Fruit fly (Drosophila melanogaster) whole organism, prepupa: Measurements from ENCODE around the gene CG13306.
A peak's percentile ranks its signal among the peaks of the same experiment; 100 is the strongest.

Source experiments
- Blimp-1 ChIP-seq: fragments of 200-800 bp; sonication (Bioruptor generic); optimal IDR thresholded peaks from 3 replicates; lab custom pipeline; 2017; ENCODE audit warnings: missing biosample characterization, missing genetic modification characterization, mild to moderate bottlenecking, moderate library complexity, missing genetic modification reagents
- CG10669 ChIP-seq: fragments of 200-800 bp; sonication (Bioruptor generic); optimal IDR thresholded peaks from 3 replicates; lab custom pipeline; 2018; ENCODE audit warnings: missing biosample characterization, mild to moderate bottlenecking, missing genetic modification characterization, moderate library complexity
- CG11762 ChIP-seq: fragments of 200-800 bp; sonication (Bioruptor generic); optimal IDR thresholded peaks from 3 replicates; lab custom pipeline; 2016; ENCODE audit warnings: missing biosample characterization, missing genetic modification characterization; ENCODE audit not compliant: insufficient read depth
- CG11902 ChIP-seq: fragments of 200-800 bp; sonication (Bioruptor generic); optimal IDR thresholded peaks from 3 replicates; lab custom pipeline; 2016; ENCODE audit warnings: missing biosample characterization, missing genetic modification characterization
- CG1621 ChIP-seq: fragments of 200-800 bp; sonication (Bioruptor generic); optimal IDR thresholded peaks from 3 replicates; lab custom pipeline; 2018; ENCODE audit warnings: missing biosample characterization, mild to moderate bottlenecking, missing genetic modification characterization
- CG31627 ChIP-seq: fragments of 200-800 bp; sonication (Bioruptor generic); optimal IDR thresholded peaks from 3 replicates; lab custom pipeline; 2016; ENCODE audit warnings: missing biosample characterization, missing genetic modification characterization
- CG3919 ChIP-seq: fragments of 200-800 bp; sonication (Bioruptor generic); optimal IDR thresholded peaks from 3 replicates; lab custom pipeline; 2016; ENCODE audit warnings: missing biosample characterization, missing genetic modification characterization
- CG4318 ChIP-seq: fragments of 200-800 bp; sonication (Bioruptor generic); optimal IDR thresholded peaks from 3 replicates; lab custom pipeline; 2017; ENCODE audit warnings: missing biosample characterization, mild to moderate bottlenecking, missing genetic modification characterization
- CG6163 ChIP-seq: fragments of 200-800 bp; sonication (Bioruptor generic); IDR thresholded peaks from 3 replicates; pipeline ENCODE4 v1.3.6; 2022; ENCODE audit warnings: missing biosample characterization, missing genetic modification characterization
- CG6276 ChIP-seq: fragments of 200-800 bp; sonication (Bioruptor generic); optimal IDR thresholded peaks from 2 replicates; lab custom pipeline; 2017; ENCODE audit warnings: missing biosample characterization, mild to moderate bottlenecking, missing genetic modification characterization
- CG6854 ChIP-seq: fragments of 200-800 bp; sonication (Bioruptor generic); optimal IDR thresholded peaks from 2 replicates; lab custom pipeline; 2017; ENCODE audit warnings: missing biosample characterization, mild to moderate bottlenecking, missing genetic modification characterization
- CG9139 ChIP-seq: fragments of 200-800 bp; sonication (Bioruptor generic); optimal IDR thresholded peaks from 3 replicates; lab custom pipeline; 2017; ENCODE audit warnings: missing biosample characterization, mild to moderate bottlenecking, missing genetic modification characterization
- Eip78C ChIP-seq: fragments of 200-800 bp; sonication (Bioruptor generic); peaks from one replicate; lab custom pipeline; 2016; ENCODE audit warnings: missing biosample characterization, missing genetic modification characterization
- Ets21C ChIP-seq: fragments of 200-800 bp; sonication (Bioruptor generic); optimal IDR thresholded peaks from 3 replicates; lab custom pipeline; 2016; ENCODE audit warnings: missing biosample characterization, missing genetic modification characterization
- Hr39 ChIP-seq: fragments of 200-800 bp; sonication (Bioruptor generic); optimal IDR thresholded peaks from 2 replicates; lab custom pipeline; 2016; ENCODE audit warnings: missing biosample characterization, missing genetic modification characterization
- Hr4 ChIP-seq: fragments of 200-800 bp; sonication (Bioruptor generic); optimal IDR thresholded peaks from 3 replicates; lab custom pipeline; 2016; ENCODE audit warnings: missing biosample characterization, missing genetic modification characterization
- Lpt ChIP-seq: fragments of 200-800 bp; sonication (Bioruptor generic); optimal IDR thresholded peaks from 3 replicates; lab custom pipeline; 2016; ENCODE audit warnings: missing biosample characterization, missing genetic modification characterization
- Met ChIP-seq: fragments of 200-800 bp; sonication (Bioruptor generic); optimal IDR thresholded peaks from 3 replicates; lab custom pipeline; 2016; ENCODE audit warnings: missing biosample characterization, missing genetic modification characterization
- OdsH ChIP-seq: fragments of 200-800 bp; sonication (Bioruptor generic); optimal IDR thresholded peaks from 3 replicates; lab custom pipeline; 2016; ENCODE audit warnings: missing biosample characterization, missing genetic modification characterization
- acj6 ChIP-seq: fragments of 200-800 bp; sonication (Bioruptor generic); optimal IDR thresholded peaks from 3 replicates; lab custom pipeline; 2016; ENCODE audit warnings: missing biosample characterization, missing genetic modification characterization
- cyc ChIP-seq: fragments of 200-800 bp; sonication (Bioruptor generic); optimal IDR thresholded peaks from 3 replicates; lab custom pipeline; 2016; ENCODE audit warnings: missing biosample characterization, missing genetic modification characterization
- dsx ChIP-seq: fragments of 200-800 bp; optimal IDR thresholded peaks from 3 replicates; lab custom pipeline; 2019; ENCODE audit warnings: missing biosample characterization, mild to moderate bottlenecking, missing genetic modification characterization, moderate library complexity; ENCODE audit not compliant: poor library complexity, severe bottlenecking
- esn ChIP-seq: fragments of 200-800 bp; sonication (Bioruptor generic); optimal IDR thresholded peaks from 2 replicates; lab custom pipeline; 2016; ENCODE audit warnings: missing biosample characterization, mild to moderate bottlenecking, missing genetic modification characterization, moderate library complexity
- fkh ChIP-seq: fragments of 200-800 bp; sonication (Bioruptor generic); optimal IDR thresholded peaks from 3 replicates; lab custom pipeline; 2017; ENCODE audit warnings: missing biosample characterization, mild to moderate bottlenecking, missing genetic modification characterization, moderate library complexity
- lz ChIP-seq: fragments of 200-800 bp; sonication (Bioruptor generic); optimal IDR thresholded peaks from 3 replicates; lab custom pipeline; 2016; ENCODE audit warnings: missing biosample characterization, missing genetic modification characterization
- net ChIP-seq: fragments of 200-800 bp; sonication (Bioruptor generic); optimal IDR thresholded peaks from 3 replicates; lab custom pipeline; 2016; ENCODE audit warnings: missing biosample characterization, missing genetic modification characterization
- pdm3 ChIP-seq: fragments of 200-800 bp; sonication (Bioruptor generic); optimal IDR thresholded peaks from 3 replicates; lab custom pipeline; 2016; ENCODE audit warnings: missing biosample characterization, missing genetic modification characterization
- salr ChIP-seq, 2 experiments: fragments of 200-800 bp; sonication (Bioruptor generic); optimal IDR thresholded peaks; 3 replicates each; lab custom pipeline; 2016 to 2018; ENCODE audit warnings: missing biosample characterization in 2 of 2, missing genetic modification characterization in 2 of 2, mild to moderate bottlenecking in 1 of 2
- svp ChIP-seq: fragments of 200-800 bp; sonication (Bioruptor generic); peaks from one replicate; lab custom pipeline; 2016; ENCODE audit warnings: missing biosample characterization, missing genetic modification characterization
- vri ChIP-seq: fragments of 200-800 bp; sonication (Bioruptor generic); optimal IDR thresholded peaks from 3 replicates; lab custom pipeline; 2016; ENCODE audit warnings: missing biosample characterization, mild to moderate bottlenecking, missing genetic modification characterization

CG13306 gene

DNA sequence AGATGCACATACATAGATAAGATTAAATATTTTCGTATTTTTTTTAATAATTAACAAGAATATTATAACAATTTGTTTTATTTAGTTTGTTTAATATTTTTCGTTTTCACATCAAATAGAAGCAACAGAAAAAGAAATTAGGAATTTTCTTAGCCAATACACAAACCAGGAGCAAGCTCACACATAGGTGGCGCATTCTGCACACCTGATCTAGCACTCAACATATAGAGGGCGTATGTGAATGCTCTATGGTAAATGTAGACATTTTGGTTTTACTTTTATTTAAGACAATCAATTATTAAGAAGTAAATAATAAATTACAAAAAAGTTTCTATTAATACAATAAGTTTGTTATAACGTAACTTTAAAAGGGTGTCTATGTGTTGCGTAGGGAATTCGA, 687 bp downstream of the CG13306 start:
- TF ChIP-seq salr (GFP tag; optimal IDR thresholded peaks at IDR 0.05; lab: Kevin White, UChicago) (peak in 1 of 2 experiments; percentile 6), CG11902 (GFP tag; lab: Kevin White, UChicago) (no peak), fkh (GFP tag; lab: Kevin White, UChicago) (no peak), CG31627 (GFP tag; lab: Kevin White, UChicago) (peak; percentile 55), lz (GFP tag; lab: Kevin White, UChicago) (peak; percentile 36), OdsH (GFP tag; lab: Kevin White, UChicago) (peak; percentile 19), Blimp-1 (GFP tag; lab: Kevin White, UChicago) (no peak), Hr39 (GFP tag; lab: Kevin White, UChicago) (peak; percentile 47), esn (GFP tag; lab: Kevin White, UChicago) (peak; percentile 18), cyc (GFP tag; lab: Kevin White, UChicago) (peak; percentile 54), CG6854 (GFP tag; lab: Kevin White, UChicago) (no peak)

DNA sequence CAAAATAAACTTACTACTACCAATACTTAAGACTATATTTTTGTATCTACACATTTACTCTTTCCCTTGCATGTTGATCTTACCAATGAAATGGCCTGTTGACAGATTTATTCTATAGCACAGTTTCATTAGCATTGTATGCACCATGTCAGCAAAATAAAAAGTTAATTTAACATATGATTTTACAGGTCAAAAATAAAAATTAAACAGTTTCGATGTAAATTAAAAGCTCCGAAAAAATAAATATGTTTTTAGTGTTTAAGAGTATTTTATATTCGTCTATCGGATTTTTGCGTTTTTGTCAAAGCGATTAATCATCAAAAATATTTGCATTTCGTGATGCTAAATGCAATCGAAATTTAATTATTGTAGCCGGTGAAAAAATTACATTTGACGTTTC, 1.2 kb downstream of the CG13306 start:
- TF ChIP-seq acj6 (GFP tag; lab: Kevin White, UChicago) = no peak
- no peak for TF ChIP-seq CG10669 (GFP tag; lab: Kevin White, UChicago)
- no peak for TF ChIP-seq CG6854 (GFP tag; lab: Kevin White, UChicago)
- no peak for TF ChIP-seq Hr4 (GFP tag; lab: Kevin White, UChicago)
- TF ChIP-seq Lpt (GFP tag; lab: Kevin White, UChicago) = no peak
- no peak for TF ChIP-seq Ets21C (GFP tag; lab: Kevin White, UChicago)
- no peak for TF ChIP-seq CG11762 (GFP tag; lab: Kevin White, UChicago)
- TF ChIP-seq dsx = no peak
- no peak for TF ChIP-seq pdm3
- TF ChIP-seq net (GFP tag; lab: Kevin White, UChicago) = no peak
- TF ChIP-seq Met (GFP tag; lab: Kevin White, UChicago) = no peak
- TF ChIP-seq OdsH (GFP tag; lab: Kevin White, UChicago) = no peak
- no peak for TF ChIP-seq CG1621
- TF ChIP-seq, all 60 proteins: peak for 0

DNA sequence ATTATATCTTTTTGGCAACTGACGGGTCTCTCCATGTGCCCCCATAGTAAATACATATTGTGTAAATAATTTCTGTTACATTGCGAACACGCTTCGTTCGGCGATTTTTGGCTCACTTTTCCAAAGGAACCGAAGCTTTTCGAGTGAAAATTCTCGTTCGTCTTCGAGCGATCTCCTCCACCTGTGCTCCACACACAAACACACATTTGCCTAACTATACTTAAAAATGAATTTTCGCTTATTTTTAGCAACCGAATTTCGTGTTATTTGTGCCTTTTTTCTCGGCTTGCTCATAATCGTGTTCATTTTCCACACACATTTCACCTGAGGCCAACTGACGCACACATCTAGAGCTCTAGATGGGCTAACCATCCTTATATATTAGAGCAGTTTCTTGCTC, 3.0 kb downstream of the CG13306 start:
- no peak for TF ChIP-seq CG9139 (GFP tag; lab: Kevin White, UChicago)
- TF ChIP-seq CG6276 (GFP tag; lab: Kevin White, UChicago) = no peak
- no peak for TF ChIP-seq Hr39 (GFP tag; lab: Kevin White, UChicago)
- TF ChIP-seq CG10669 (GFP tag; lab: Kevin White, UChicago) = no peak
- no peak for TF ChIP-seq CG3919
- TF ChIP-seq CG4318 = no peak
- TF ChIP-seq CG11762 (GFP tag; lab: Kevin White, UChicago) = no peak
- no peak for TF ChIP-seq esn (GFP tag; lab: Kevin White, UChicago)
- TF ChIP-seq Hr4 (GFP tag; lab: Kevin White, UChicago) = no peak
- no peak for TF ChIP-seq svp (GFP tag; lab: Kevin White, UChicago)
- TF ChIP-seq Eip78C = no peak
- no peak for TF ChIP-seq CG11902 (GFP tag; lab: Kevin White, UChicago)

DNA sequence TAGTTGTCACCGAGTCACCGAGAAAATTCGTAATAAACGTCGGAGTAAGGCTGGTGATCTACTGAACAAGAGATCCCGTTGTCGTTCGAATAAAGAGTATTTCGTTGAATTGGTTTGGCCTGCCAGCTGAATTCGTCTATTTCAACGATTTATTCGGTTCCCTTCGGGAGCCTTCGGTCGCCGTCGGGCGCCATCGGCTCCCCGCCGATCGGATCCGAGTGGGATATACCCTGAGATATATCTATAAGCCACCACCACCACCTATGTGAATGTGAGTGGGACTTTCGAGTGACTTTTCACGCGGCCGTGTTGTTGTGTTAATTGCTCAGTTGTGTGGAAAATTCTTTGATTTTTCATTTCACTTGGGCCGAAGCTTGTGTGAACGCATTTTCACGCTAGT, 4.3 kb downstream of the CG13306 start, which contains the start of gene Prm:
Prm (minus strand) TSS at position 101 of the 400 bp plus-strand sequence.
- TF ChIP-seq dsx (no peak), net (GFP tag; lab: Kevin White, UChicago) (no peak), Ets21C (GFP tag; lab: Kevin White, UChicago) (no peak)

DNA sequence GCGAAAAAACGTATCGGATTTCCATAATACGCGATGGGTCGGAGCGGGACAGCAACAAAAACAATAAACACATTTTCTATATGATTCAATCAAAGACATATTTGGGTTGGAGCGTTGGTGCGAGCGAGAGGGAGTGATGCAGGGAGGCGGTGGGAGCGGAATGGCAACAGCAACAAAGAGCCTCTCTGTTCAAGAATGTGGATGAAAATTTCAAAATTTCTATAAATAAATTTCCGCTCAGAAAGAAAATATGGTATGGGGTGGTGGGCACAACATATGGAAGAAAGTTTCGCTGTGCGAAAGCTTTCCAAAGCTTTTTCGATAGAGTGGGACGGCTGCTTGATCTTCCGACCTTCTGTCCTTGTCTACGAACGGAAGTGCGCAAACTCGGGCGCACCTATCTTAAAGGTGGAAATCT, 8.5 kb downstream of the CG13306 start:
- peak; percentile 64 for TF ChIP-seq svp (GFP tag; lab: Kevin White, UChicago)
- no peak for TF ChIP-seq vri
- TF ChIP-seq CG6163 (GFP tag; lab: Robert Waterston, UW) = peak; percentile 39; the same call in 1 of the 3 replicates
- TF ChIP-seq CG31627 (GFP tag; lab: Kevin White, UChicago) = no peak
- no peak for TF ChIP-seq CG4318
- TF ChIP-seq, all 60 proteins: peak for 2
